Fruit fly (Drosophila melanogaster) whole organism, embryonic: ENCODE measurements around the gene D.
A peak's percentile ranks its signal among the peaks of the same experiment; 100 is the strongest.

ENCODE experiments used
- Aef1 ChIP-seq: fragments of 200-800 bp; sonication (Bioruptor generic); IDR thresholded peaks from 3 replicates; pipeline ENCODE4 v1.3.6; 2022; ENCODE audit warnings: missing biosample characterization, missing genetic modification characterization
- C15 ChIP-seq: fragments of 200-800 bp; sonication (Bioruptor generic); IDR thresholded peaks from 3 replicates; pipeline ENCODE4 v1.3.6; 2022; ENCODE audit warnings: missing biosample characterization, missing genetic modification characterization
- CG10209 ChIP-seq: fragments of 200-800 bp; sonication (Bioruptor generic); optimal IDR thresholded peaks from 3 replicates; lab custom pipeline; 2017; ENCODE audit warnings: missing biosample characterization, mild to moderate bottlenecking, missing genetic modification characterization, missing genetic modification reagents
- CG10462 ChIP-seq: fragments of 200-800 bp; sonication (Bioruptor generic); optimal IDR thresholded peaks from 2 replicates; lab custom pipeline; 2016; ENCODE audit warnings: missing biosample characterization, missing genetic modification characterization
- CG11504 ChIP-seq: fragments of 200-800 bp; sonication (Bioruptor generic); optimal IDR thresholded peaks from 3 replicates; lab custom pipeline; 2019; ENCODE audit warnings: missing biosample characterization, mild to moderate bottlenecking, missing genetic modification characterization, moderate library complexity
- CG11696 ChIP-seq: fragments of 200-800 bp; sonication (Bioruptor generic); IDR thresholded peaks from 2 replicates; pipeline ENCODE4 v1.3.6; 2022; ENCODE audit warnings: missing biosample characterization, missing genetic modification characterization
- CG13775 ChIP-seq: fragments of 200-800 bp; sonication (Bioruptor generic); optimal IDR thresholded peaks from 3 replicates; lab custom pipeline; 2017; ENCODE audit warnings: missing biosample characterization, mild to moderate bottlenecking, missing genetic modification characterization
- CG17361 ChIP-seq: fragments of 200-800 bp; sonication (Bioruptor generic); IDR thresholded peaks from 3 replicates; pipeline ENCODE4 v1.3.6; 2022; ENCODE audit warnings: missing biosample characterization, missing genetic modification characterization
- CG2875 ChIP-seq: fragments of 200-800 bp; sonication (Bioruptor generic); optimal IDR thresholded peaks from 2 replicates; lab custom pipeline; 2017; ENCODE audit warnings: missing biosample characterization, mild to moderate bottlenecking, missing genetic modification characterization, missing genetic modification reagents
- CG30020 ChIP-seq: fragments of 200-800 bp; optimal IDR thresholded peaks from 2 replicates; lab custom pipeline; 2019; ENCODE audit warnings: missing biosample characterization, mild to moderate bottlenecking, missing genetic modification characterization, moderate library complexity
- CG3281 ChIP-seq: fragments of 200-800 bp; sonication (Bioruptor generic); optimal IDR thresholded peaks from 3 replicates; lab custom pipeline; 2017; ENCODE audit warnings: missing biosample characterization, mild to moderate bottlenecking, missing genetic modification characterization
- CG4404 ChIP-seq: fragments of 200-800 bp; sonication (Bioruptor generic); IDR thresholded peaks from 2 replicates; pipeline ENCODE4 v1.3.6; 2022; ENCODE audit warnings: missing biosample characterization, missing genetic modification characterization
- CG5180 ChIP-seq: fragments of 200-800 bp; sonication (Bioruptor generic); optimal IDR thresholded peaks from 3 replicates; lab custom pipeline; 2017; ENCODE audit warnings: missing biosample characterization, missing genetic modification characterization, mild to moderate bottlenecking, moderate library complexity, missing genetic modification reagents
- CG8765 ChIP-seq: fragments of 200-800 bp; sonication (Bioruptor generic); IDR thresholded peaks from 2 replicates; pipeline ENCODE4 v1.3.6; 2022; ENCODE audit warnings: missing biosample characterization, missing genetic modification characterization
- CG8924 ChIP-seq: fragments of 200-800 bp; optimal IDR thresholded peaks from 3 replicates; lab custom pipeline; 2019; ENCODE audit warnings: missing biosample characterization, mild to moderate bottlenecking, missing genetic modification characterization, moderate library complexity
- CoRest ChIP-seq: fragments of 200-800 bp; sonication (Bioruptor generic); optimal IDR thresholded peaks from 3 replicates; lab custom pipeline; 2018; ENCODE audit warnings: missing biosample characterization, mild to moderate bottlenecking, missing genetic modification characterization, moderate library complexity
- Dad ChIP-seq: fragments of 200-800 bp; sonication (Bioruptor generic); optimal IDR thresholded peaks from 3 replicates; lab custom pipeline; 2016; ENCODE audit warnings: missing biosample characterization, missing genetic modification characterization
- Dll ChIP-seq: fragments of 200-800 bp; sonication (Bioruptor generic); IDR thresholded peaks from 4 replicates; pipeline ENCODE4 v1.3.6; 2022; ENCODE audit warnings: missing biosample characterization, missing genetic modification characterization; ENCODE audit not compliant: partially characterized antibody
- Doc2 ChIP-seq: fragments of 200-800 bp; sonication (Bioruptor generic); IDR thresholded peaks from 2 replicates; pipeline ENCODE4 v1.3.6; 2022; ENCODE audit warnings: missing biosample characterization, missing genetic modification characterization
- Hmr ChIP-seq: fragments of 200-800 bp; sonication (Bioruptor generic); optimal IDR thresholded peaks from 3 replicates; lab custom pipeline; 2017; ENCODE audit warnings: mild to moderate bottlenecking, missing biosample characterization, missing genetic modification reagents, missing genetic modification characterization
- Jarid2 ChIP-seq: fragments of 200-800 bp; sonication (Bioruptor generic); optimal IDR thresholded peaks from 3 replicates; lab custom pipeline; 2017; ENCODE audit warnings: mild to moderate bottlenecking, missing biosample characterization, missing genetic modification reagents, missing genetic modification characterization
- Kr ChIP-seq: fragments of 200-800 bp; sonication (Bioruptor generic); optimal IDR thresholded peaks from 2 replicates; lab custom pipeline; 2017; ENCODE audit warnings: missing biosample characterization, mild to moderate bottlenecking, missing genetic modification characterization
- Lpt ChIP-seq: fragments of >200 bp; optimal IDR thresholded peaks from 2 replicates; lab custom pipeline; 2018; ENCODE audit warnings: missing biosample characterization, missing genetic modification characterization
- Mad ChIP-seq: fragments of 200-800 bp; sonication (Bioruptor generic); optimal IDR thresholded peaks from 2 replicates; lab custom pipeline; 2016; ENCODE audit warnings: missing biosample characterization, missing genetic modification characterization
- Nf-YC ChIP-seq: fragments of 200-800 bp; optimal IDR thresholded peaks from 3 replicates; lab custom pipeline; 2019; ENCODE audit warnings: missing biosample characterization, mild to moderate bottlenecking, missing genetic modification characterization, moderate library complexity
- Rx ChIP-seq: fragments of 200-800 bp; sonication (Bioruptor generic); IDR thresholded peaks from 2 replicates; pipeline ENCODE4 v1.3.6; 2022; ENCODE audit warnings: missing biosample characterization, missing genetic modification characterization
- Scr ChIP-seq: fragments of 200-800 bp; sonication (Bioruptor generic); IDR thresholded peaks from 2 replicates; pipeline ENCODE4 v1.3.6; 2022; ENCODE audit warnings: missing biosample characterization, missing genetic modification characterization; ENCODE audit not compliant: partially characterized antibody
- Side ChIP-seq: fragments of 200-800 bp; sonication (Bioruptor generic); optimal IDR thresholded peaks from 2 replicates; lab custom pipeline; 2016; ENCODE audit warnings: missing biosample characterization, missing genetic modification characterization
- Ssrp ChIP-seq: fragments of 200-800 bp; sonication (Bioruptor generic); optimal IDR thresholded peaks from 2 replicates; lab custom pipeline; 2018; ENCODE audit warnings: missing biosample characterization, mild to moderate bottlenecking, missing genetic modification characterization, moderate library complexity
- Vsx1 ChIP-seq: fragments of 200-800 bp; sonication (Bioruptor generic); optimal IDR thresholded peaks from 2 replicates; lab custom pipeline; 2017; ENCODE audit warnings: missing biosample characterization, mild to moderate bottlenecking, missing genetic modification characterization, missing genetic modification reagents
- abd-A ChIP-seq: fragments of 200-800 bp; sonication (Bioruptor generic); optimal IDR thresholded peaks from 3 replicates; lab custom pipeline; 2019; ENCODE audit warnings: missing biosample characterization, mild to moderate bottlenecking, missing genetic modification characterization, moderate library complexity
- amos ChIP-seq: fragments of 200-800 bp; sonication (Bioruptor generic); IDR thresholded peaks from 2 replicates; pipeline ENCODE4 v1.3.6; 2022; ENCODE audit warnings: missing biosample characterization, missing genetic modification characterization; ENCODE audit not compliant: partially characterized antibody
- ase ChIP-seq: fragments of 200-800 bp; sonication (Bioruptor generic); IDR thresholded peaks from 3 replicates; pipeline ENCODE4 v1.3.6; 2022; ENCODE audit warnings: missing biosample characterization, missing genetic modification characterization
- chif ChIP-seq, 2 experiments: fragments of 200-800 bp; sonication (Bioruptor generic); optimal IDR thresholded peaks; 3 replicates each; lab custom pipeline; 2016; ENCODE audit warnings: missing biosample characterization in 2 of 2, missing genetic modification characterization in 2 of 2
- dysf ChIP-seq: fragments of 200-800 bp; sonication (Bioruptor generic); IDR thresholded peaks from 3 replicates; pipeline ENCODE4 v1.3.6; 2022; ENCODE audit warnings: missing biosample characterization, missing genetic modification characterization
- gcm2 ChIP-seq: fragments of 200-800 bp; sonication (Bioruptor generic); optimal IDR thresholded peaks from 2 replicates; lab custom pipeline; 2016; ENCODE audit warnings: missing biosample characterization, missing genetic modification characterization
- jigr1 ChIP-seq: fragments of 200-800 bp; sonication (Bioruptor generic); IDR thresholded peaks from 3 replicates; pipeline ENCODE4 v1.3.6; 2022; ENCODE audit warnings: missing biosample characterization, missing genetic modification characterization
- ken ChIP-seq: fragments of 200-800 bp; sonication (Bioruptor generic); IDR thresholded peaks from 3 replicates; pipeline ENCODE4 v1.3.6; 2022; ENCODE audit warnings: missing biosample characterization, missing genetic modification characterization
- lola ChIP-seq, 3 experiments: fragments of >200 bp in 2 of 3; fragments of 200-800 bp in 1 of 3; sonication (Bioruptor generic) in 1 of 3; optimal IDR thresholded peaks; 2 replicates each; lab custom pipeline; 2017 to 2019; ENCODE audit warnings: missing biosample characterization in 3 of 3, missing genetic modification characterization in 3 of 3, mild to moderate bottlenecking in 1 of 3, moderate library complexity in 1 of 3
- psq ChIP-seq: fragments of 200-800 bp; sonication (Bioruptor generic); optimal IDR thresholded peaks from 2 replicates; lab custom pipeline; 2017; ENCODE audit warnings: missing biosample characterization, missing genetic modification characterization
- scrt ChIP-seq: fragments of 200-800 bp; sonication (Bioruptor generic); optimal IDR thresholded peaks from 2 replicates; lab custom pipeline; 2018; ENCODE audit warnings: missing biosample characterization, mild to moderate bottlenecking, missing genetic modification characterization, moderate library complexity
- toy ChIP-seq: fragments of 200-800 bp; sonication (Bioruptor generic); IDR thresholded peaks from 2 replicates; pipeline ENCODE4 v1.3.6; 2022; ENCODE audit warnings: missing biosample characterization, missing genetic modification characterization
- unpg ChIP-seq: fragments of 200-800 bp; sonication (Bioruptor generic); optimal IDR thresholded peaks from 3 replicates; lab custom pipeline; 2018; ENCODE audit warnings: missing biosample characterization, mild to moderate bottlenecking, missing genetic modification characterization, moderate library complexity
- vvl ChIP-seq: fragments of 200-800 bp; sonication (Bioruptor generic); IDR thresholded peaks from 2 replicates; pipeline ENCODE4 v1.3.6; 2022; ENCODE audit warnings: missing biosample characterization, missing genetic modification characterization
- zen2 ChIP-seq: fragments of 200-800 bp; sonication (Bioruptor generic); IDR thresholded peaks from 3 replicates; pipeline ENCODE4 v1.3.6; 2022; ENCODE audit warnings: missing biosample characterization, missing genetic modification characterization; ENCODE audit not compliant: partially characterized antibody
- zfh1 ChIP-seq: fragments of 200-800 bp; sonication (Bioruptor generic); IDR thresholded peaks from 3 replicates; pipeline ENCODE4 v1.3.6; 2022; ENCODE audit warnings: missing biosample characterization, missing genetic modification characterization

D gene

DNA sequence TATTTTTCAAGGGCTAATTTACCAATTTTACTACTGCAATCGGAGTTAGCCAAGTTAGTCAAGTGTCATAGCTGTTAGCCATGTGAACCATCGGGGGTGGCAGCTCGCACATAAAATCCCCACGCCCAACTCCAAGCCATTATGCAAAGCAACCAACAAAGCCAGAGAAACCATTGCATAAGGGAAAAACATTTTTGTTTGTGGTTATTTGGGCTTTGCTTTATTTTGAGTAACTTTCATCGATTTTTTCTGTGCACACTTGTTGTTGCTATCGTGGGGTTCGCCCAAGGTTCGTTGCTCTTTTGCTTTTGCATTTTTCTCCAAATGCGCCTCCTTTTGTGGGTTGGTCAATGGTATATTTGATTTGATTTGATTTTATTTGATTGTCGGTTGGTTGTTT lies 19.8 kb upstream of the D start (continued):
- TF ChIP-seq scrt (peak; percentile 3), CG8765 (GFP tag; lab: Robert Waterston, UW) (no peak), ken (GFP tag; lab: Robert Waterston, UW) (no peak), Jarid2 (GFP tag; lab: Kevin White, UChicago) (no peak), CG10209 (GFP tag; lab: Kevin White, UChicago) (no peak), C15 (GFP tag; lab: Robert Waterston, UW) (no peak), Vsx1 (GFP tag; lab: Kevin White, UChicago) (no peak), CG11504 (tag; lab: Kevin White, UChicago) (no peak), unpg (GFP tag; lab: Kevin White, UChicago) (no peak), CG2875 (no peak), Side (GFP tag; lab: Kevin White, UChicago) (no peak), Aef1 (GFP tag; lab: Robert Waterston, UW) (no peak), CG11696 (GFP tag; lab: Robert Waterston, UW) (peak; percentile 8; the same call in 1 of the 2 replicates), zen2 (GFP tag; lab: Robert Waterston, UW) (no peak), Hmr (no peak), CG30020 (tag; lab: Kevin White, UChicago) (no peak), CG17361 (GFP tag; lab: Robert Waterston, UW) (no peak), Mad (GFP tag; lab: Kevin White, UChicago) (no peak), Lpt (GFP tag; lab: Kevin White, UChicago) (no peak), Nf-YC (tag; lab: Kevin White, UChicago) (no peak), toy (no peak), CG3281 (GFP tag; lab: Kevin White, UChicago) (no peak), CG5180 (GFP tag; lab: Kevin White, UChicago) (peak; percentile 5), Ssrp (tag; lab: Kevin White, UChicago) (no peak), CG8924 (tag; lab: Kevin White, UChicago) (no peak), CG10462 (GFP tag; lab: Kevin White, UChicago) (no peak), Dll (GFP tag; lab: Robert Waterston, UW) (no peak), Doc2 (GFP tag; lab: Robert Waterston, UW) (no peak), psq (GFP tag; lab: Kevin White, UChicago) (no peak), CG13775 (no peak), amos (GFP tag; lab: Robert Waterston, UW) (no peak), gcm2 (GFP tag; lab: Kevin White, UChicago) (no peak), Kr (GFP tag; lab: Kevin White, UChicago) (no peak), chif (GFP tag; optimal IDR thresholded peaks at IDR 0.05; lab: Kevin White, UChicago) (no peak), CoRest (tag; lab: Kevin White, UChicago) (no peak), abd-A (tag; lab: Kevin White, UChicago) (peak; percentile 25), vvl (GFP tag; lab: Robert Waterston, UW) (peak; percentile 57; the same call in 1 of the 2 replicates), Rx (GFP tag; lab: Robert Waterston, UW) (no peak), lola (GFP tag; optimal IDR thresholded peaks at IDR 0.05; lab: Kevin White, UChicago) (no peak), Scr (GFP tag; lab: Robert Waterston, UW) (no peak), Dad (no peak), zfh1 (no peak), dysf (GFP tag; lab: Robert Waterston, UW) (no peak), CG4404 (GFP tag; lab: Robert Waterston, UW) (no peak), ase (GFP tag; lab: Robert Waterston, UW) (no peak), jigr1 (GFP tag; lab: Robert Waterston, UW) (no peak)
- TF ChIP-seq, all 482 proteins: peak for 10
